Worm (Caenorhabditis elegans) whole organism, late embryonic: ENCODE results near the gene clec-186.
"Not testable (repeated sequence)": the region's sequence is repeated elsewhere in the genome, so short reads cannot be mapped to it uniquely, and the experiment has no call there.

Source experiments
- F13H6.1 ChIP-seq: sonication (generic microtip); optimal IDR thresholded peaks from 2 replicates; lab custom pipeline; 2016; ENCODE audit warnings: missing genetic modification characterization, missing compliant biosample characterization
- K02D7.2 ChIP-seq: sonication (generic microtip); optimal IDR thresholded peaks from 2 replicates; lab custom pipeline; 2017; ENCODE audit warnings: mild to moderate bottlenecking, missing genetic modification characterization, missing compliant biosample characterization
- ama-1 ChIP-seq: fragments of 150-350 bp; optimal IDR thresholded peaks from 2 replicates; lab custom pipeline; 2014
- ceh-22 ChIP-seq: sonication (generic microtip); optimal IDR thresholded peaks from 2 replicates; lab custom pipeline; 2017; ENCODE audit warnings: missing biosample characterization, missing genetic modification characterization
- ceh-9 ChIP-seq: sonication (generic microtip); optimal IDR thresholded peaks from 2 replicates; lab custom pipeline; 2016; ENCODE audit warnings: mild to moderate bottlenecking, missing genetic modification characterization, inconsistent platforms, missing compliant biosample characterization
- dve-1 ChIP-seq: sonication (generic microtip); optimal IDR thresholded peaks from 2 replicates; lab custom pipeline; 2017; ENCODE audit warnings: antibody characterized with exemption, mild to moderate bottlenecking, missing genetic modification characterization, missing compliant biosample characterization
- hlh-30 ChIP-seq: sonication (generic microtip); optimal IDR thresholded peaks from 2 replicates; lab custom pipeline; 2017; ENCODE audit warnings: antibody characterized with exemption, missing genetic modification characterization, missing compliant biosample characterization; ENCODE audit not compliant: insufficient read depth
- mec-3 ChIP-seq: sonication (generic microtip); optimal IDR thresholded peaks from 2 replicates; lab custom pipeline; 2016; ENCODE audit warnings: borderline replicate concordance, missing genetic modification characterization, missing compliant biosample characterization
- sdc-2 ChIP-seq: sonication (generic microtip); optimal IDR thresholded peaks from 2 replicates; lab custom pipeline; 2016; ENCODE audit warnings: missing genotype, missing genetic modification characterization, missing compliant biosample characterization
- syd-9 ChIP-seq: sonication (generic microtip); optimal IDR thresholded peaks from 2 replicates; lab custom pipeline; 2016; ENCODE audit warnings: mild to moderate bottlenecking, missing genetic modification characterization, moderate library complexity, missing compliant biosample characterization

DNA sequence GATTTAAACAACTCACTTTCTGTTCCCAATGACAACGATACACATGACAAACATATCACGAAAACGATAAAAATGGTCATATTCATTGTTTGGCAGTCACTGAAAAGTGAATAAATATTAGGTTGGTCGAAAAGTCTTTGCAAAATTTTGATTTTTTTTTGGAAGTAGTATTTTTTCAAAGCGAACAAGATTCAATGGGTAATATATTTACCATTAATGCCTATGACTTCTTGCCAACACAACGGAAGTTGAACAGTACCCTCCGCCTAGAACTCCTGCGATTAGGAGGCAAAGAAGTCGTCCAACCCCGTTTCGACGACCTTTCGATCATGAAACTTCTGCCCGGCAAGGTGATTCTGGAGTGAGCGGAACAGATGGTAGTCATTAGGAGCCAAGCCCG is 9.4 kb downstream of the clec-186 start, which contains the start of gene ZK896.1:
- not testable (repeated sequence) for TF ChIP-seq dve-1 (tag; lab: Kevin White, UChicago); sdc-2 (tag; lab: Kevin White, UChicago); F13H6.1; ceh-9; hlh-30 (tag; lab: Kevin White, UChicago); mec-3 (tag; lab: Kevin White, UChicago); syd-9 (tag; lab: Kevin White, UChicago); ama-1 (lab: Kevin White, UChicago); K02D7.2 (tag; lab: Kevin White, UChicago); ceh-22 (tag; lab: Kevin White, UChicago)
